Fruit fly (Drosophila melanogaster) whole organism, prepupa: ENCODE results near the gene CG15544.

ENCODE experiments used
- CG10631 ChIP-seq: fragments of 200-800 bp; sonication (Bioruptor generic); optimal IDR thresholded peaks from 2 replicates; lab custom pipeline; 2016; ENCODE audit warnings: missing biosample characterization, missing genetic modification characterization
- CG11902 ChIP-seq: fragments of 200-800 bp; sonication (Bioruptor generic); optimal IDR thresholded peaks from 3 replicates; lab custom pipeline; 2016; ENCODE audit warnings: missing biosample characterization, missing genetic modification characterization
- CG16779 ChIP-seq: fragments of 200-800 bp; sonication (Bioruptor generic); optimal IDR thresholded peaks from 3 replicates; lab custom pipeline; 2017; ENCODE audit warnings: missing biosample characterization, mild to moderate bottlenecking, missing genetic modification characterization
- Hr4 ChIP-seq: fragments of 200-800 bp; sonication (Bioruptor generic); optimal IDR thresholded peaks from 3 replicates; lab custom pipeline; 2016; ENCODE audit warnings: missing biosample characterization, missing genetic modification characterization
- OdsH ChIP-seq: fragments of 200-800 bp; sonication (Bioruptor generic); optimal IDR thresholded peaks from 3 replicates; lab custom pipeline; 2016; ENCODE audit warnings: missing biosample characterization, missing genetic modification characterization
- dsx ChIP-seq: fragments of 200-800 bp; optimal IDR thresholded peaks from 3 replicates; lab custom pipeline; 2019; ENCODE audit warnings: missing biosample characterization, mild to moderate bottlenecking, missing genetic modification characterization, moderate library complexity; ENCODE audit not compliant: poor library complexity, severe bottlenecking
- pdm3 ChIP-seq: fragments of 200-800 bp; sonication (Bioruptor generic); optimal IDR thresholded peaks from 3 replicates; lab custom pipeline; 2016; ENCODE audit warnings: missing biosample characterization, missing genetic modification characterization

dm6 chr3R:30865883-30866282 is 38.3 kb downstream of the CG15544 start:
- TF ChIP-seq dsx (GFP tag; lab: Kevin White, UChicago) (no peak), CG16779 (tag; lab: Kevin White, UChicago) (no peak), CG11902 (GFP tag; lab: Kevin White, UChicago) (no peak), Hr4 (GFP tag; lab: Kevin White, UChicago) (no peak), CG10631 (GFP tag; lab: Kevin White, UChicago) (no peak), OdsH (GFP tag; lab: Kevin White, UChicago) (no peak), pdm3 (GFP tag; lab: Kevin White, UChicago) (no peak)
